Fruit fly (Drosophila melanogaster) whole organism, embryonic: ENCODE results near the gene TbCMF46.

Experiments used
- CG10267 ChIP-seq: fragments of 200-800 bp; sonication (Bioruptor generic); optimal IDR thresholded peaks from 2 replicates; lab custom pipeline; 2018; ENCODE audit warnings: missing biosample characterization, mild to moderate bottlenecking, missing genetic modification characterization, moderate library complexity
- CG10462 ChIP-seq: fragments of 200-800 bp; sonication (Bioruptor generic); optimal IDR thresholded peaks from 2 replicates; lab custom pipeline; 2016; ENCODE audit warnings: missing biosample characterization, missing genetic modification characterization
- CG11398 ChIP-seq: fragments of 200-800 bp; sonication (Bioruptor generic); optimal IDR thresholded peaks from 2 replicates; lab custom pipeline; 2016; ENCODE audit warnings: missing biosample characterization, missing genetic modification characterization
- CG11723 ChIP-seq: fragments of 200-800 bp; sonication (Bioruptor generic); optimal IDR thresholded peaks from 2 replicates; lab custom pipeline; 2017; ENCODE audit warnings: missing biosample characterization, mild to moderate bottlenecking, missing genetic modification characterization
- CG13123 ChIP-seq: fragments of 200-800 bp; sonication (Bioruptor generic); optimal IDR thresholded peaks from 2 replicates; lab custom pipeline; 2016; ENCODE audit warnings: missing biosample characterization, missing genetic modification characterization
- CG14441 ChIP-seq: fragments of 200-800 bp; sonication (Bioruptor generic); IDR thresholded peaks from 2 replicates; pipeline ENCODE4 v1.3.6; 2022; ENCODE audit warnings: missing biosample characterization, missing genetic modification characterization
- CG32532 ChIP-seq: fragments of 200-800 bp; sonication (Bioruptor generic); IDR thresholded peaks from 2 replicates; pipeline ENCODE4 v1.3.6; 2022; ENCODE audit warnings: missing biosample characterization, missing genetic modification characterization
- CG34376 ChIP-seq: fragments of 200-800 bp; sonication (Bioruptor generic); optimal IDR thresholded peaks from 2 replicates; lab custom pipeline; 2018; ENCODE audit warnings: missing biosample characterization, mild to moderate bottlenecking, missing genetic modification characterization
- CG5180 ChIP-seq: fragments of 200-800 bp; sonication (Bioruptor generic); optimal IDR thresholded peaks from 3 replicates; lab custom pipeline; 2017; ENCODE audit warnings: missing biosample characterization, missing genetic modification characterization, mild to moderate bottlenecking, moderate library complexity, missing genetic modification reagents
- CG6813 ChIP-seq: fragments of 200-800 bp; sonication (Bioruptor generic); optimal IDR thresholded peaks from 2 replicates; lab custom pipeline; 2017; ENCODE audit warnings: missing biosample characterization, missing genetic modification characterization, mild to moderate bottlenecking, moderate library complexity, missing genetic modification reagents
- CG7556 ChIP-seq: fragments of 200-800 bp; sonication (Bioruptor generic); optimal IDR thresholded peaks from 2 replicates; lab custom pipeline; 2017; ENCODE audit warnings: missing biosample characterization, mild to moderate bottlenecking, missing genetic modification characterization
- CG8089 ChIP-seq: fragments of 200-800 bp; sonication (Bioruptor generic); optimal IDR thresholded peaks from 3 replicates; lab custom pipeline; 2016; ENCODE audit warnings: missing biosample characterization, missing genetic modification characterization
- D19B ChIP-seq: fragments of 200-800 bp; sonication (Bioruptor generic); optimal IDR thresholded peaks from 2 replicates; lab custom pipeline; 2017; ENCODE audit warnings: missing biosample characterization, mild to moderate bottlenecking, missing genetic modification characterization
- Deaf1 ChIP-seq: fragments of 200-800 bp; optimal IDR thresholded peaks from 3 replicates; lab custom pipeline; 2019; ENCODE audit warnings: missing biosample characterization, mild to moderate bottlenecking, missing genetic modification characterization, moderate library complexity
- Dip2 ChIP-seq: fragments of 200-800 bp; sonication (Bioruptor generic); IDR thresholded peaks from 2 replicates; pipeline ENCODE4 v1.3.6; 2022; ENCODE audit warnings: missing biosample characterization, missing genetic modification characterization
- Ets97D ChIP-seq: fragments of 200-800 bp; sonication (Bioruptor generic); optimal IDR thresholded peaks from 3 replicates; lab custom pipeline; 2016; ENCODE audit warnings: missing biosample characterization, missing genetic modification characterization
- HHEX ChIP-seq: fragments of 200-800 bp; sonication (Bioruptor generic); optimal IDR thresholded peaks from 3 replicates; lab custom pipeline; 2017; ENCODE audit warnings: missing biosample characterization, mild to moderate bottlenecking, missing genetic modification characterization, missing genetic modification reagents
- Hr39 ChIP-seq: fragments of >200 bp; optimal IDR thresholded peaks from 2 replicates; lab custom pipeline; 2017
- Hr51 ChIP-seq, 2 experiments: fragments of 200-800 bp; sonication (Bioruptor generic); optimal IDR thresholded peaks; 2 replicates in 1 of 2; 3 replicates in 1 of 2; lab custom pipeline; 2016 to 2018; ENCODE audit warnings: missing biosample characterization in 2 of 2, missing genetic modification characterization in 2 of 2, mild to moderate bottlenecking in 1 of 2, moderate library complexity in 1 of 2
- Meics ChIP-seq: fragments of 200-800 bp; sonication (Bioruptor generic); optimal IDR thresholded peaks from 2 replicates; lab custom pipeline; 2017; ENCODE audit warnings: missing biosample characterization, mild to moderate bottlenecking, missing genetic modification characterization
- NC2β ChIP-seq: fragments of 200-800 bp; sonication (Bioruptor generic); optimal IDR thresholded peaks from 2 replicates; lab custom pipeline; 2016; ENCODE audit warnings: missing biosample characterization, missing genetic modification characterization
- Oaz ChIP-seq: fragments of 200-800 bp; sonication (Bioruptor generic); IDR thresholded peaks from 2 replicates; pipeline ENCODE4 v1.3.6; 2022; ENCODE audit warnings: missing biosample characterization, missing genetic modification characterization
- PHDP ChIP-seq: fragments of 200-800 bp; sonication (Bioruptor generic); optimal IDR thresholded peaks from 3 replicates; lab custom pipeline; 2018; ENCODE audit warnings: missing biosample characterization, mild to moderate bottlenecking, missing genetic modification characterization, moderate library complexity
- Rfx ChIP-seq: fragments of 200-800 bp; sonication (Bioruptor generic); IDR thresholded peaks from 2 replicates; pipeline ENCODE4 v1.3.6; 2022; ENCODE audit warnings: missing biosample characterization, missing genetic modification characterization
- Tbp ChIP-seq: fragments of >200 bp; optimal IDR thresholded peaks from 2 replicates; lab custom pipeline; 2018; ENCODE audit warnings: missing biosample characterization, missing genetic modification characterization
- ac ChIP-seq: fragments of 200-800 bp; sonication (Bioruptor generic); optimal IDR thresholded peaks from 3 replicates; lab custom pipeline; 2017; ENCODE audit warnings: missing biosample characterization, mild to moderate bottlenecking, missing genetic modification characterization
- ara ChIP-seq: fragments of 200-800 bp; sonication (Bioruptor generic); IDR thresholded peaks from 2 replicates; pipeline ENCODE4 v1.3.6; 2022; ENCODE audit warnings: missing biosample characterization, missing genetic modification characterization
- ash1 ChIP-seq: fragments of 200-800 bp; sonication (Bioruptor generic); optimal IDR thresholded peaks from 2 replicates; lab custom pipeline; 2018; ENCODE audit warnings: missing biosample characterization, mild to moderate bottlenecking, missing genetic modification characterization
- btn ChIP-seq: fragments of 200-800 bp; sonication (Bioruptor generic); optimal IDR thresholded peaks from 2 replicates; lab custom pipeline; 2016; ENCODE audit warnings: missing biosample characterization, missing genetic modification characterization
- cato ChIP-seq: fragments of 200-800 bp; sonication (Bioruptor generic); optimal IDR thresholded peaks from 2 replicates; lab custom pipeline; 2016; ENCODE audit warnings: missing biosample characterization, missing genetic modification characterization, borderline replicate concordance
- chinmo ChIP-seq: fragments of 200-800 bp; sonication (Bioruptor generic); IDR thresholded peaks from 4 replicates; pipeline ENCODE4 v1.3.6; 2022; ENCODE audit warnings: missing biosample characterization, missing genetic modification characterization; ENCODE audit not compliant: partially characterized antibody
- croc ChIP-seq: fragments of 200-800 bp; sonication (Bioruptor generic); conservative IDR thresholded peaks from 3 replicates; pipeline ENCODE4 v1.3.6; 2022; ENCODE audit warnings: missing biosample characterization, missing genetic modification characterization
- crp ChIP-seq, 2 experiments: fragments of 200-800 bp; sonication (Bioruptor generic); optimal IDR thresholded peaks; 2 replicates in 1 of 2; 3 replicates in 1 of 2; lab custom pipeline; 2017; ENCODE audit warnings: missing biosample characterization in 2 of 2, missing genetic modification characterization in 2 of 2, mild to moderate bottlenecking in 1 of 2, moderate library complexity in 1 of 2
- ems ChIP-seq: fragments of 200-800 bp; sonication (Bioruptor generic); optimal IDR thresholded peaks from 3 replicates; lab custom pipeline; 2016; ENCODE audit warnings: missing biosample characterization, missing genetic modification characterization
- en ChIP-seq: fragments of 200-800 bp; sonication (Bioruptor generic); optimal IDR thresholded peaks from 2 replicates; lab custom pipeline; 2016; ENCODE audit warnings: missing biosample characterization, missing genetic modification characterization
- ind ChIP-seq: fragments of 200-800 bp; sonication (Bioruptor generic); optimal IDR thresholded peaks from 3 replicates; lab custom pipeline; 2016; ENCODE audit warnings: missing biosample characterization, missing genetic modification characterization
- jigr1 ChIP-seq: fragments of 200-800 bp; sonication (Bioruptor generic); IDR thresholded peaks from 3 replicates; pipeline ENCODE4 v1.3.6; 2022; ENCODE audit warnings: missing biosample characterization, missing genetic modification characterization
- lbe ChIP-seq: fragments of 200-800 bp; sonication (Bioruptor generic); optimal IDR thresholded peaks from 2 replicates; lab custom pipeline; 2016; ENCODE audit warnings: missing biosample characterization, mild to moderate bottlenecking, missing genetic modification characterization
- nom ChIP-seq: fragments of 200-800 bp; sonication (Bioruptor generic); optimal IDR thresholded peaks from 2 replicates; lab custom pipeline; 2017; ENCODE audit warnings: missing biosample characterization, missing genetic modification characterization, mild to moderate bottlenecking, moderate library complexity, missing genetic modification reagents
- pfk ChIP-seq: fragments of 200-800 bp; sonication (Bioruptor generic); optimal IDR thresholded peaks from 2 replicates; lab custom pipeline; 2018; ENCODE audit warnings: missing biosample characterization, mild to moderate bottlenecking, missing genetic modification characterization, moderate library complexity
- pzg ChIP-seq: fragments of 200-800 bp; sonication (Bioruptor generic); optimal IDR thresholded peaks from 3 replicates; lab custom pipeline; 2018; ENCODE audit warnings: missing biosample characterization, mild to moderate bottlenecking, missing genetic modification characterization, moderate library complexity
- stc ChIP-seq: fragments of 200-800 bp; sonication (Bioruptor generic); IDR thresholded peaks from 2 replicates; pipeline ENCODE4 v1.3.6; 2022; ENCODE audit warnings: missing biosample characterization, missing genetic modification characterization
- stwl ChIP-seq: fragments of 200-800 bp; sonication (Bioruptor generic); optimal IDR thresholded peaks from 3 replicates; lab custom pipeline; 2018; ENCODE audit warnings: missing biosample characterization, mild to moderate bottlenecking, missing genetic modification characterization, moderate library complexity
- sug ChIP-seq: fragments of 200-800 bp; optimal IDR thresholded peaks from 2 replicates; lab custom pipeline; 2019; ENCODE audit warnings: missing biosample characterization, mild to moderate bottlenecking, missing genetic modification characterization, moderate library complexity
- tap ChIP-seq: fragments of 200-800 bp; optimal IDR thresholded peaks from 3 replicates; lab custom pipeline; 2019; ENCODE audit warnings: missing biosample characterization, mild to moderate bottlenecking, missing genetic modification characterization, moderate library complexity
- trem ChIP-seq: fragments of 200-800 bp; optimal IDR thresholded peaks from 3 replicates; lab custom pipeline; 2019; ENCODE audit warnings: missing biosample characterization, mild to moderate bottlenecking, missing genetic modification characterization, moderate library complexity
- tx ChIP-seq: fragments of 200-800 bp; sonication (Bioruptor generic); optimal IDR thresholded peaks from 2 replicates; lab custom pipeline; 2016; ENCODE audit warnings: missing biosample characterization, missing genetic modification characterization
- unc-4 ChIP-seq: fragments of 200-800 bp; sonication (Bioruptor generic); IDR thresholded peaks from 2 replicates; pipeline ENCODE4 v1.3.6; 2022; ENCODE audit warnings: missing biosample characterization, missing genetic modification characterization; ENCODE audit not compliant: partially characterized antibody
- vvl ChIP-seq: fragments of 200-800 bp; sonication (Bioruptor generic); IDR thresholded peaks from 2 replicates; pipeline ENCODE4 v1.3.6; 2022; ENCODE audit warnings: missing biosample characterization, missing genetic modification characterization
- yki ChIP-seq: fragments of >200 bp; optimal IDR thresholded peaks from 3 replicates; lab custom pipeline; 2018
- zen2 ChIP-seq: fragments of 200-800 bp; sonication (Bioruptor generic); IDR thresholded peaks from 3 replicates; pipeline ENCODE4 v1.3.6; 2022; ENCODE audit warnings: missing biosample characterization, missing genetic modification characterization; ENCODE audit not compliant: partially characterized antibody

Gene TbCMF46

DNA sequence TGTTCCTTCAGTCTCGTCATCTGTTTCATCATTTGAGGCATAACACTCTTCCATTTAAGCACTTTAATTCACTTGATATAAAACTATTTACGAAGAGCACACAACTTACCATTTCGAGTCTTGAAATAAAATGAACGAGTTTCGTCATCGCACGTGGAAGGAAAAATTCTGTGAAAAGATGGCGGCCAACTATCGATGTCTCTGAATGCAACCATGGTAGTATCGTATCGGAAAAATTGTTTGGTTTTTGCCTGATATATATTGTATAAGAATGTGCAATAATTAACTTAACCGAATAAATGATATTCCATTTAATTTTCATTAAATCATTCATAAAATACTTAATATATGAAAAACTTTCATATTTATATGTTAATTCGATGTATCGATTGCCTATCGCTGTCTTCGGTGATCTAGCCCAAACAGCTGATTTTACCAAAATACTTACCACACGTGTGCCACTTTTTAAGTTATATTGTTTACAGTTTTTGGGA, 29.7 kb downstream of the TbCMF46 start, which contains the start of gene Bka (continued):
- peak; percentile 53 for TF ChIP-seq nom (GFP tag; lab: Kevin White, UChicago)
- TF ChIP-seq en (GFP tag; lab: Kevin White, UChicago) = no peak
- no peak for TF ChIP-seq ash1
- no peak for TF ChIP-seq Hr39 (lab: Kevin White, UChicago)
- TF ChIP-seq zen2 (GFP tag; lab: Robert Waterston, UW) = peak; percentile 92
- no peak for TF ChIP-seq CG5180 (GFP tag; lab: Kevin White, UChicago)
- peak; percentile 72 for TF ChIP-seq lbe (GFP tag; lab: Kevin White, UChicago)
- TF ChIP-seq CG8089 (GFP tag; lab: Kevin White, UChicago) = no peak
- TF ChIP-seq CG10462 = no peak
- peak; percentile 69 for TF ChIP-seq Meics (GFP tag; lab: Kevin White, UChicago)
- no peak for TF ChIP-seq D19B (GFP tag; lab: Kevin White, UChicago)
- peak; percentile 85 for TF ChIP-seq vvl (GFP tag; lab: Robert Waterston, UW)
- peak; percentile 41 for TF ChIP-seq Rfx (GFP tag; lab: Robert Waterston, UW)
- TF ChIP-seq stwl (tag; lab: Kevin White, UChicago) = peak; percentile 71
- TF ChIP-seq CG32532 (GFP tag; lab: Robert Waterston, UW) = peak; percentile 62
- TF ChIP-seq CG14441 (GFP tag; lab: Robert Waterston, UW) = no peak
- peak; percentile 99 for TF ChIP-seq unc-4 (GFP tag; lab: Robert Waterston, UW)
- TF ChIP-seq stc = no peak
- no peak for TF ChIP-seq CG11723 (GFP tag; lab: Kevin White, UChicago)
- TF ChIP-seq pfk (GFP tag; lab: Kevin White, UChicago) = peak; percentile 26
- TF ChIP-seq sug (tag; lab: Kevin White, UChicago) = peak; percentile 75
- TF ChIP-seq Ets97D (GFP tag; lab: Kevin White, UChicago) = peak; percentile 95
- no peak for TF ChIP-seq CG11398
- no peak for TF ChIP-seq Oaz (GFP tag; lab: Robert Waterston, UW)
- TF ChIP-seq tx (GFP tag; lab: Kevin White, UChicago) = no peak
- TF ChIP-seq yki (lab: Kevin White, UChicago) = no peak
- peak; percentile 55 for TF ChIP-seq NC2β
- peak; percentile 69 for TF ChIP-seq PHDP
- peak; percentile 38 for TF ChIP-seq CG7556 (GFP tag; lab: Kevin White, UChicago)
- peak; percentile 63 to 94 for TF ChIP-seq crp (GFP tag; optimal IDR thresholded peaks at IDR 0.05; lab: Kevin White, UChicago)
- TF ChIP-seq jigr1 (GFP tag; lab: Robert Waterston, UW) = no peak
- peak; percentile 66 for TF ChIP-seq Deaf1 (tag; lab: Kevin White, UChicago)
- TF ChIP-seq croc = no peak
- peak; percentile 31 for TF ChIP-seq cato (GFP tag; lab: Kevin White, UChicago)
- peak; percentile 56 for TF ChIP-seq tap (tag; lab: Kevin White, UChicago)
- TF ChIP-seq Hr51 (GFP tag; optimal IDR thresholded peaks at IDR 0.05; lab: Kevin White, UChicago) = peak in 1 of 2 experiments; percentile 52
- no peak for TF ChIP-seq btn (GFP tag; lab: Kevin White, UChicago)
- TF ChIP-seq trem = peak; percentile 92
- TF ChIP-seq chinmo = peak; percentile 96; the same call in 3 of the 4 replicates
- TF ChIP-seq CG10267 (tag; lab: Kevin White, UChicago) = peak; percentile 82
- TF ChIP-seq CG34376 (GFP tag; lab: Kevin White, UChicago) = peak; percentile 85
- TF ChIP-seq pzg (GFP tag; lab: Kevin White, UChicago) = peak; percentile 83
- peak; percentile 1 for TF ChIP-seq CG13123 (GFP tag; lab: Kevin White, UChicago)
- TF ChIP-seq CG6813 = no peak
- TF ChIP-seq ara (GFP tag; lab: Robert Waterston, UW) = no peak
- TF ChIP-seq Dip2 (GFP tag; lab: Robert Waterston, UW) = no peak
- no peak for TF ChIP-seq Tbp (GFP tag; lab: Kevin White, UChicago)
- TF ChIP-seq HHEX = peak; percentile 64
- TF ChIP-seq ems (GFP tag; lab: Kevin White, UChicago) = peak; percentile 17
- no peak for TF ChIP-seq ac (GFP tag; lab: Kevin White, UChicago)
- no peak for TF ChIP-seq ind (GFP tag; lab: Kevin White, UChicago)
